Fruit fly (Drosophila melanogaster) S2 (cell line): ENCODE results near the gene CG33306.

Source experiments
- CG8478 ChIP-seq: fragments of >200 bp; optimal IDR thresholded peaks from 2 replicates; lab custom pipeline; 2018
- CTCF ChIP-seq, 2 experiments: fragments of >200 bp; optimal IDR thresholded peaks; 2 replicates each; lab custom pipeline; 2018

CG33306 gene

dm6 chr2L:13849125-13849524 lies 5.6 kb upstream of the CG33306 start, which contains the start of gene CG7968:
CG7968 (plus strand) TSS chr2L:13849400.
- TF ChIP-seq CG8478 (lab: Kevin White, UChicago) (no peak), CTCF (optimal IDR thresholded peaks at IDR 0.05; lab: Kevin White, UChicago) (no peak)

dm6 chr2L:13847625-13848024 lies 4.1 kb upstream of the CG33306 start, which contains the start of gene CG7953:
CG7953 (plus strand) TSS chr2L:13847925.
- TF ChIP-seq CTCF (optimal IDR thresholded peaks at IDR 0.05; lab: Kevin White, UChicago) (no peak), CG8478 (lab: Kevin White, UChicago) (no peak)

dm6 chr2L:13846239-13846802 lies 2.8 kb upstream of the CG33306 start, which contains the start of gene CG7916:
CG7916 (plus strand) TSS chr2L:13846752.
- TF ChIP-seq CTCF (optimal IDR thresholded peaks at IDR 0.05; lab: Kevin White, UChicago) (no peak), CG8478 (lab: Kevin White, UChicago) (no peak)

DNA sequence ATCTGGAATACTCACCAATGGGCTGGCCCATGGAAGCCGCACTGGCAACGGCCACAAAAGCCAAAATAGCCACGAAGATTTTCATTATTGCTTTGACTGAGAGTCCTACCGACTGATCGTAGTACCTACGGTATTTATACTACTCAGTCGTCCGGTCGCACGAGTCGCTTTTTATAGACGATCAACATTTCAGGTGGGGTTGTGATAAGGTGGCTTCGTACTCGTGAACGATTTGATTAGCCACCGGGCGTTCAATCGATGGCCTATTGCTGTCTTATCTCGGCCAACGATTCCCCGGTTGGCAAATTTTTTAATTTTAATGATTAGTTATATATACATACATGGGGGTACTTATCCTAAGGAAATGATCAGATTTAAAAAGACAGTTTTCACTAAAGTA lies 1.6 kb upstream of the CG33306 start, which contains the start of gene CG8997:
Gene CG8997 (minus strand): TSS at position 148 of the 400 bp plus-strand sequence.
- TF ChIP-seq CTCF (optimal IDR thresholded peaks at IDR 0.05; lab: Kevin White, UChicago) (no peak), CG8478 (lab: Kevin White, UChicago) (no peak)

dm6 chr2L:13842572-13842971 lies 970 bp downstream of the CG33306 start:
- no peak for TF ChIP-seq CG8478 (lab: Kevin White, UChicago)
- no peak for TF ChIP-seq CTCF (optimal IDR thresholded peaks at IDR 0.05; lab: Kevin White, UChicago)

DNA sequence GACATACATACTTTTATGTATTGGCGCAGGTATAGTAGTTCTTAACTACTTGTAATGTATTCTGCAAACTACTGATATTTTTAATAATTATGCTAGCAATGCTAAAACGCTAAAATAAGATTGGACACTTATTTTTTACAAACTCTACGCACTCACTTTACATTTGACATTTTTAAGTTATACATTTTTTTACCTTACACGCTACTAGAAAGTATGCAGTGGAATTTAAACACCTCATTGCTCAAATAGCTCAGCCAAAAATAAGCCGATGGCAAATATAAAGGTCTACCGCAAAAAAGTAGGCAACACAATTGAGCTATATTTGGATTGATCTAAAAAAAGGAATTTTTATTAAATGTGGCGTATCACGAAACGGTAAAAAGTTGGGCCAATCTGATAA lies 1.5 kb downstream of the CG33306 start:
- peak; percentile 40 to 74 for TF ChIP-seq CTCF (optimal IDR thresholded peaks at IDR 0.05; lab: Kevin White, UChicago)
- no peak for TF ChIP-seq CG8478 (lab: Kevin White, UChicago)

dm6 chr2L:13841508-13841907 lies 2.0 kb downstream of the CG33306 start, which contains the start of gene CG33307:
CG33307 (minus strand) TSS chr2L:13841520.
- TF ChIP-seq CG8478 (lab: Kevin White, UChicago) (no peak), CTCF (optimal IDR thresholded peaks at IDR 0.05; lab: Kevin White, UChicago) (no peak)

dm6 chr2L:13839744-13840151 lies 3.8 kb downstream of the CG33306 start:
- TF ChIP-seq CTCF (optimal IDR thresholded peaks at IDR 0.05; lab: Kevin White, UChicago) (no peak), CG8478 (lab: Kevin White, UChicago) (no peak)

DNA sequence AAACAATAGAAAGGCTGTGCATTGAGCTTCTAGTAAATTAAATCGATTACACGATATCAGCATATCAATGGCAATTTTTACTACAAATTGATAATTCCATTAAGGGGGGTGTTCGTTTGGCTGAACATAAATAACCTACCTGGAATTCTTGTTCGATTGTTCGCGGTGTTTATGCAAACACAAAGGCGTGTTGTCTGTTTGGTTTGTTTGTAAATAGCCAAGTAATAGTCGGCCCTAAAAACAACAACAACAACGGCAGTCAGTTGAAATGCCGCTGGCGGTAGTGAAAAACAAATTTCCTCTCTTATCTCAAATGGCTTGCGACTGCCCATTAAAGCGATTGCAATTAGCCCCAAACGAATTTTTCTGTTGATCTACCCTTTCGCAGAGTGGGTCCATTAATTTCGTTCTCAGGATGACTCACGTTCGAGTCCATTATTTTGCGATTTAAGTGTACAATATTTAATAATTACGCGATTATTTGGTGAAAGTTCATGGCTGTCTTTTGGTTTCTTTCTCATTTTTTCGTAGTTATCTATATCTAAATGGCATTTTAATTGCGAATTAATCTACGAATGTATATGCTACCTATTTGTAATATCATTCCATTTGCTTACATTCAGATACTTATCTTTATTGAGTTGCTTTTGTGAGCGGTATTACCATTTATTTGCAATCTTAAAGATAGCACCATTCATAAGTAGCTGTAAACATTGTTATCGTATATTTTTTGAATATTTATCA lies 4.7 kb downstream of the CG33306 start:
- TF ChIP-seq CG8478 (lab: Kevin White, UChicago) (no peak), CTCF (optimal IDR thresholded peaks at IDR 0.05; lab: Kevin White, UChicago) (no peak)

dm6 chr2L:13837579-13837978 lies 6.0 kb downstream of the CG33306 start:
- no peak for TF ChIP-seq CTCF (optimal IDR thresholded peaks at IDR 0.05; lab: Kevin White, UChicago)
- no peak for TF ChIP-seq CG8478 (lab: Kevin White, UChicago)

DNA sequence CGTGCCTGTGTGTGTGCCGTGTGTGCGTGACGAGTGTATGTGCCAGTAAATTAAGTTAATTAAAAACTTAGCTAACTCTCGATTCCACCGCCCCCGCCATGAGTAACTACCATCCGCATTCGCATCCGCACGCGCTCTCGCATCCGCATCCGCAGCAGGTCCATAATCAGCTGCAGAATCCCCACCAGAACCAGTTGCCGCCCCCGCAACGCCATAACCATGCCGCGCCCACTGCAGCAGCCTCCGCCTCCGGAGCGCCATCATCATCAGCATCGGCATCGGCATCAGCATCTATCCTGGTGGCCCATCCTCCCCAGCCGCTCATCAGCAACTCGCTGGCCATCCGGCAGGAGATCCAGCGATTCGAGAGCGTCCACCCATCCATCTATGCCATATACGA lies 7.6 kb downstream of the CG33306 start:
- no peak for TF ChIP-seq CG8478 (lab: Kevin White, UChicago)

dm6 chr2L:13835002-13835910 lies 8.3 kb downstream of the CG33306 start, which contains the start of the genes mRpS23 and CenG1A:
mRpS23 (minus strand) TSS chr2L:13835072.
CenG1A (plus strand) TSS chr2L:13835564.
- TF ChIP-seq CG8478 (lab: Kevin White, UChicago): no peak
- no peak for TF ChIP-seq CTCF (optimal IDR thresholded peaks at IDR 0.05; lab: Kevin White, UChicago)

dm6 chr2L:13833058-13833457 lies 10.5 kb downstream of the CG33306 start, which contains the start of the genes GatC, PolG2 and Polr2C:
GatC (minus strand) TSS chr2L:13833105.
PolG2 (minus strand) TSS chr2L:13833105.
Polr2C (plus strand) TSS chr2L:13833337.
- TF ChIP-seq CG8478 (lab: Kevin White, UChicago): no peak
- TF ChIP-seq CTCF (optimal IDR thresholded peaks at IDR 0.05; lab: Kevin White, UChicago): no peak

DNA sequence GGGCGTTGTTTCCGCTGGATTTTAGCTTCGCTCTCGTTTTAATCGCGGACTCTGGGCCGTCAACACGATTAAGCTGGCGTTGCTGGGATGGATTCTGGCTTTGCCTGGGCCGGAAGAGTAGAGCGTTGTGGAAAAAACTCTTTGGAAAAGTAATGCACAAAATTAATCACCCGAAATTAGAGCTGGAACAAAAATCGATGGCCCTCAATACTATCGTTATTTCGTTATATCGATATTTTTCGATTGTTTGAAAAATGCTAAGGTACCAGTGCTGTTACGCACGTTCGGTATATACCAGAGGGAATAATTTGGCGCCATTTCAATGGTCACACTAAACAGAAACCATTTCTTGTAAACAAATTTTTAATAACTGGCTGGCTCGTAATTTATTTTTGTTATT lies 14.0 kb downstream of the CG33306 start, which contains the start of the genes Arpc1 and Orc5:
Gene Arpc1 (minus strand): TSS at position 202 of the 400 bp plus-strand sequence.
Gene Orc5 (plus strand): TSS at position 298 of the 400 bp plus-strand sequence.
- TF ChIP-seq CTCF (optimal IDR thresholded peaks at IDR 0.05; lab: Kevin White, UChicago) (peak in 1 of 2 experiments; percentile 8), CG8478 (lab: Kevin White, UChicago) (no peak)
